Fruit fly (Drosophila melanogaster) whole organism, embryonic: Measurements from ENCODE around the gene SMC1.

Experiments
- Bgb ChIP-seq: fragments of 200-800 bp; sonication (Bioruptor generic); IDR thresholded peaks from 2 replicates; pipeline ENCODE4 v1.3.6; 2022; ENCODE audit warnings: missing biosample characterization, missing genetic modification characterization; ENCODE audit not compliant: partially characterized antibody
- CG11398 ChIP-seq: fragments of 200-800 bp; sonication (Bioruptor generic); optimal IDR thresholded peaks from 2 replicates; lab custom pipeline; 2016; ENCODE audit warnings: missing biosample characterization, missing genetic modification characterization
- CG11456 ChIP-seq: fragments of 200-800 bp; sonication (Bioruptor generic); IDR thresholded peaks from 3 replicates; pipeline ENCODE4 v1.3.6; 2022; ENCODE audit warnings: missing biosample characterization, missing genetic modification characterization
- CG12299 ChIP-seq: fragments of 200-800 bp; sonication (Bioruptor generic); optimal IDR thresholded peaks from 2 replicates; lab custom pipeline; 2018; ENCODE audit warnings: missing biosample characterization, mild to moderate bottlenecking, missing genetic modification characterization
- CG12659 ChIP-seq: fragments of 200-800 bp; sonication (Bioruptor generic); optimal IDR thresholded peaks from 3 replicates; lab custom pipeline; 2017; ENCODE audit warnings: mild to moderate bottlenecking, missing biosample characterization, missing genetic modification reagents, missing genetic modification characterization
- CG13775 ChIP-seq: fragments of 200-800 bp; sonication (Bioruptor generic); optimal IDR thresholded peaks from 3 replicates; lab custom pipeline; 2017; ENCODE audit warnings: missing biosample characterization, mild to moderate bottlenecking, missing genetic modification characterization
- CG14014 ChIP-seq: fragments of 200-800 bp; sonication (Bioruptor generic); IDR thresholded peaks from 2 replicates; pipeline ENCODE4 v1.3.6; 2022; ENCODE audit warnings: missing biosample characterization, missing genetic modification characterization
- CG14050 ChIP-seq: fragments of 200-800 bp; sonication (Bioruptor generic); IDR thresholded peaks from 3 replicates; pipeline ENCODE4 v1.3.6; 2022; ENCODE audit warnings: missing biosample characterization, missing genetic modification characterization
- CG14667 ChIP-seq: fragments of 200-800 bp; sonication (Bioruptor generic); IDR thresholded peaks from 2 replicates; pipeline ENCODE4 v1.3.6; 2022; ENCODE audit warnings: missing biosample characterization, missing genetic modification characterization
- CG14860 ChIP-seq: fragments of 200-800 bp; sonication (Bioruptor generic); IDR thresholded peaks from 3 replicates; pipeline ENCODE4 v1.3.6; 2022; ENCODE audit warnings: missing biosample characterization, missing genetic modification characterization; ENCODE audit not compliant: partially characterized antibody
- CG1602 ChIP-seq: fragments of 200-800 bp; sonication (Bioruptor generic); optimal IDR thresholded peaks from 3 replicates; lab custom pipeline; 2016; ENCODE audit warnings: missing biosample characterization, missing genetic modification characterization
- CG17186 ChIP-seq: fragments of 200-800 bp; sonication (Bioruptor generic); optimal IDR thresholded peaks from 3 replicates; lab custom pipeline; 2017; ENCODE audit warnings: missing biosample characterization, missing genetic modification reagents, missing genetic modification characterization
- CG17359 ChIP-seq: fragments of 200-800 bp; sonication (Bioruptor generic); optimal IDR thresholded peaks from 3 replicates; lab custom pipeline; 2018; ENCODE audit warnings: missing biosample characterization, mild to moderate bottlenecking, missing genetic modification characterization, moderate library complexity
- CG18476 ChIP-seq: fragments of 200-800 bp; sonication (Bioruptor generic); optimal IDR thresholded peaks from 2 replicates; lab custom pipeline; 2016; ENCODE audit warnings: missing biosample characterization, mild to moderate bottlenecking, missing genetic modification characterization
- CG3065 ChIP-seq: fragments of 200-800 bp; sonication (Bioruptor generic); optimal IDR thresholded peaks from 2 replicates; lab custom pipeline; 2016; ENCODE audit warnings: missing biosample characterization, missing genetic modification characterization
- CG3838 ChIP-seq: fragments of 200-800 bp; sonication (Bioruptor generic); optimal IDR thresholded peaks from 3 replicates; lab custom pipeline; 2016; ENCODE audit warnings: missing biosample characterization, missing genetic modification characterization
- CG7372 ChIP-seq: fragments of 200-800 bp; sonication (Bioruptor generic); IDR thresholded peaks from 2 replicates; pipeline ENCODE4 v1.3.6; 2022; ENCODE audit warnings: missing biosample characterization, missing genetic modification characterization
- CG7745 ChIP-seq: fragments of 200-800 bp; sonication (Bioruptor generic); optimal IDR thresholded peaks from 2 replicates; lab custom pipeline; 2018; ENCODE audit warnings: missing biosample characterization, mild to moderate bottlenecking, missing genetic modification characterization, moderate library complexity
- CG8924 ChIP-seq: fragments of 200-800 bp; optimal IDR thresholded peaks from 3 replicates; lab custom pipeline; 2019; ENCODE audit warnings: missing biosample characterization, mild to moderate bottlenecking, missing genetic modification characterization, moderate library complexity
- Camta ChIP-seq: fragments of 200-800 bp; sonication (Bioruptor generic); optimal IDR thresholded peaks from 2 replicates; lab custom pipeline; 2016; ENCODE audit warnings: missing biosample characterization, missing genetic modification characterization
- Deaf1 ChIP-seq: fragments of 200-800 bp; optimal IDR thresholded peaks from 3 replicates; lab custom pipeline; 2019; ENCODE audit warnings: missing biosample characterization, mild to moderate bottlenecking, missing genetic modification characterization, moderate library complexity
- Drgx ChIP-seq: fragments of 200-800 bp; sonication (Bioruptor generic); IDR thresholded peaks from 2 replicates; pipeline ENCODE4 v1.3.6; 2022; ENCODE audit warnings: missing biosample characterization, missing genetic modification characterization
- Elba2 ChIP-seq: fragments of 200-800 bp; sonication (Bioruptor generic); optimal IDR thresholded peaks from 3 replicates; lab custom pipeline; 2016; ENCODE audit warnings: missing biosample characterization, missing genetic modification characterization
- Ets65A ChIP-seq: fragments of 200-800 bp; sonication (Bioruptor generic); peaks from one replicate; lab custom pipeline; 2016; ENCODE audit warnings: missing biosample characterization, missing genetic modification characterization
- Hr3 ChIP-seq: fragments of 200-800 bp; sonication (Bioruptor generic); optimal IDR thresholded peaks from 3 replicates; lab custom pipeline; 2016; ENCODE audit warnings: missing biosample characterization, missing genetic modification characterization
- MTF-1 ChIP-seq: fragments of 200-800 bp; sonication (Bioruptor generic); optimal IDR thresholded peaks from 2 replicates; lab custom pipeline; 2018; ENCODE audit warnings: missing biosample characterization, mild to moderate bottlenecking, missing genetic modification characterization, borderline replicate concordance
- Max ChIP-seq: fragments of 200-800 bp; sonication (Bioruptor generic); optimal IDR thresholded peaks from 2 replicates; lab custom pipeline; 2016; ENCODE audit warnings: missing biosample characterization, mild to moderate bottlenecking, missing genetic modification characterization
- Optix ChIP-seq: fragments of 200-800 bp; sonication (Bioruptor generic); IDR thresholded peaks from 3 replicates; pipeline ENCODE4 v1.3.6; 2022; ENCODE audit warnings: missing biosample characterization, missing genetic modification characterization
- Pdp1 ChIP-seq, 2 experiments: fragments of 200-800 bp; sonication (Bioruptor generic); optimal IDR thresholded peaks; 3 replicates each; lab custom pipeline; 2016; ENCODE audit warnings: missing biosample characterization in 2 of 2, missing genetic modification characterization in 2 of 2, mild to moderate bottlenecking in 1 of 2, moderate library complexity in 1 of 2
- Scr ChIP-seq: fragments of 200-800 bp; sonication (Bioruptor generic); IDR thresholded peaks from 2 replicates; pipeline ENCODE4 v1.3.6; 2022; ENCODE audit warnings: missing biosample characterization, missing genetic modification characterization; ENCODE audit not compliant: partially characterized antibody
- Six4 ChIP-seq: fragments of 200-800 bp; sonication (Bioruptor generic); optimal IDR thresholded peaks from 2 replicates; lab custom pipeline; 2016; ENCODE audit warnings: missing biosample characterization, missing genetic modification characterization
- TFAM ChIP-seq: fragments of 200-800 bp; sonication (Bioruptor generic); optimal IDR thresholded peaks from 2 replicates; lab custom pipeline; 2017; ENCODE audit warnings: missing biosample characterization, missing genetic modification characterization, inconsistent platforms
- Trl ChIP-seq, 3 experiments: fragments of >200 bp in 2 of 3; fragments of 200-800 bp in 1 of 3; sonication (Bioruptor generic) in 1 of 3; optimal IDR thresholded peaks; 2 replicates in 1 of 3; 3 replicates in 2 of 3; lab custom pipeline; 2016 to 2017; ENCODE audit warnings: missing biosample characterization in 1 of 3, missing genetic modification characterization in 1 of 3
- Usf ChIP-seq: fragments of 200-800 bp; sonication (Bioruptor generic); optimal IDR thresholded peaks from 2 replicates; lab custom pipeline; 2017; ENCODE audit warnings: missing genotype, missing biosample characterization, missing genetic modification characterization
- ara ChIP-seq: fragments of 200-800 bp; sonication (Bioruptor generic); IDR thresholded peaks from 2 replicates; pipeline ENCODE4 v1.3.6; 2022; ENCODE audit warnings: missing biosample characterization, missing genetic modification characterization
- bcd ChIP-seq: fragments of 200-800 bp; sonication (Bioruptor generic); optimal IDR thresholded peaks from 2 replicates; lab custom pipeline; 2017; ENCODE audit warnings: missing biosample characterization, mild to moderate bottlenecking, missing genetic modification characterization
- bsh ChIP-seq, 2 experiments: fragments of 200-800 bp; sonication (Bioruptor generic); optimal IDR thresholded peaks; 2 replicates each; lab custom pipeline; 2017 to 2018; ENCODE audit warnings: mild to moderate bottlenecking in 2 of 2, missing biosample characterization in 2 of 2, missing genetic modification characterization in 2 of 2, moderate library complexity in 1 of 2
- dpn ChIP-seq, 2 experiments: fragments of 200-800 bp; sonication (Bioruptor generic); optimal IDR thresholded peaks; 3 replicates each; lab custom pipeline; 2016; ENCODE audit warnings: missing biosample characterization in 2 of 2, missing genetic modification characterization in 2 of 2
- ftz-f1 ChIP-seq: fragments of 200-800 bp; sonication (Bioruptor generic); optimal IDR thresholded peaks from 2 replicates; lab custom pipeline; 2016; ENCODE audit warnings: missing biosample characterization, missing genetic modification characterization
- gce ChIP-seq: fragments of 200-800 bp; sonication (Bioruptor generic); IDR thresholded peaks from 3 replicates; pipeline ENCODE4 v1.3.6; 2022; ENCODE audit warnings: missing biosample characterization, missing genetic modification characterization
- gsb ChIP-seq: fragments of 200-800 bp; sonication (Bioruptor generic); IDR thresholded peaks from 2 replicates; pipeline ENCODE4 v1.3.6; 2022; ENCODE audit warnings: missing biosample characterization, missing genetic modification characterization
- jing ChIP-seq: fragments of 200-800 bp; sonication (Bioruptor generic); optimal IDR thresholded peaks from 2 replicates; lab custom pipeline; 2018; ENCODE audit warnings: missing biosample characterization, mild to moderate bottlenecking, missing genetic modification characterization
- jumu ChIP-seq: fragments of 200-800 bp; sonication (Bioruptor generic); optimal IDR thresholded peaks from 3 replicates; lab custom pipeline; 2016; ENCODE audit warnings: missing biosample characterization, missing genetic modification characterization
- lilli ChIP-seq: fragments of 200-800 bp; sonication (Bioruptor generic); optimal IDR thresholded peaks from 3 replicates; lab custom pipeline; 2016; ENCODE audit warnings: missing biosample characterization, missing genetic modification characterization
- p53 ChIP-seq: fragments of 200-800 bp; sonication (Bioruptor generic); optimal IDR thresholded peaks from 2 replicates; lab custom pipeline; 2016; ENCODE audit warnings: missing biosample characterization, missing genetic modification characterization
- pan ChIP-seq, 4 experiments: fragments of >200 bp in 3 of 4; fragments of 200-800 bp in 1 of 4; sonication (Bioruptor generic) in 1 of 4; optimal IDR thresholded peaks in 3 of 4; IDR thresholded peaks in 1 of 4; 2 replicates each; pipeline versions ENCODE4 v1.3.6 to Lab custom; 2017 to 2022; ENCODE audit warnings: missing biosample characterization in 2 of 4, missing genetic modification characterization in 2 of 4, mixed read lengths in 1 of 4
- psq ChIP-seq: fragments of 200-800 bp; sonication (Bioruptor generic); optimal IDR thresholded peaks from 2 replicates; lab custom pipeline; 2017; ENCODE audit warnings: missing biosample characterization, missing genetic modification characterization
- shn ChIP-seq: fragments of 200-800 bp; sonication (Bioruptor generic); optimal IDR thresholded peaks from 3 replicates; lab custom pipeline; 2016; ENCODE audit warnings: missing biosample characterization, missing genetic modification characterization
- sna ChIP-seq: fragments of 200-800 bp; sonication (Bioruptor generic); IDR thresholded peaks from 2 replicates; pipeline ENCODE4 v1.3.6; 2022; ENCODE audit warnings: missing biosample characterization, missing genetic modification characterization; ENCODE audit not compliant: partially characterized antibody
- wek ChIP-seq: fragments of 200-800 bp; sonication (Bioruptor generic); optimal IDR thresholded peaks from 3 replicates; lab custom pipeline; 2018; ENCODE audit warnings: missing biosample characterization, mild to moderate bottlenecking, missing genetic modification characterization, moderate library complexity

Gene SMC1

DNA sequence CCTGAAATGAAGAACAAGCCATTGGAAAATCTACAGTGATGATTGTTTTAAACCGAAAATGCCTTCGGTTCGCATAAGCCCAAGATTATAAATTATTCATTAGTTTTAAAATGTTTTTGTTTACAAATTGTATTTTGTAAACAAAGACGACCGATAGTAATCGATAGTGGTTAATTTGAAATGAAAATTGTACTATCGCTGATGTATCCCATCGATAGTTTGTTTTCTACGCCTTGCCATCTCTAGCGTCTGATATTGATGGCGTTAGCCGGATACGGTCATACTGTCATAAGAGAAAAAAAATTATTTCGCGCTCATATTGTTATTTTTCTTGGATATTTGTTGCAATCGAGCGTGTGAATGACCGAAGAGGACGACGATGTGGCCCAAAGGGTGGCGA is at the start of gene SMC1 (continued):
- TF ChIP-seq CG18476 (GFP tag; lab: Kevin White, UChicago) (no peak), Deaf1 (tag; lab: Kevin White, UChicago) (no peak), CG11456 (GFP tag; lab: Robert Waterston, UW) (no peak), gce (no peak), Pdp1 (GFP tag; optimal IDR thresholded peaks at IDR 0.05; lab: Kevin White, UChicago) (peak in 1 of 2 experiments; percentile 23), sna (GFP tag; lab: Robert Waterston, UW) (peak; percentile 99), TFAM (GFP tag; lab: Kevin White, UChicago) (no peak), CG17359 (tag; lab: Kevin White, UChicago) (no peak), CG14050 (no peak), pan (optimal IDR thresholded peaks at IDR 0.05; lab: Kevin White, UChicago) (no peak), pan (GFP tag; optimal IDR thresholded peaks at IDR 0.05 in 1 of 2, IDR thresholded peaks at IDR 0.05 in 1 of 2) (peak in 1 of 2 experiments; percentile 44), CG12659 (GFP tag; lab: Kevin White, UChicago) (peak; percentile 83), gsb (GFP tag; lab: Robert Waterston, UW) (no peak), CG3838 (GFP tag; lab: Kevin White, UChicago) (no peak), CG14014 (no peak; the same call in 1 of the 2 replicates), p53 (GFP tag; lab: Kevin White, UChicago) (peak; percentile 46), CG13775 (peak; percentile 18), dpn (GFP tag; optimal IDR thresholded peaks at IDR 0.05; lab: Kevin White, UChicago) (peak; percentile 43 to 61), bcd (GFP tag; lab: Kevin White, UChicago) (no peak), jumu (peak; percentile 64), CG12299 (tag; lab: Kevin White, UChicago) (no peak), ara (GFP tag; lab: Robert Waterston, UW) (no peak), lilli (GFP tag; lab: Kevin White, UChicago) (peak; percentile 56), Usf (GFP tag; lab: Kevin White, UChicago) (no peak), psq (no peak), wek (peak; percentile 18), CG17186 (GFP tag; lab: Kevin White, UChicago) (peak; percentile 47), CG11398 (GFP tag; lab: Kevin White, UChicago) (no peak), Max (GFP tag; lab: Kevin White, UChicago) (peak; percentile 34), Six4 (no peak), Drgx (GFP tag; lab: Robert Waterston, UW) (no peak), Optix (no peak), Scr (GFP tag; lab: Robert Waterston, UW) (peak; percentile 99), Camta (GFP tag; lab: Kevin White, UChicago) (no peak), CG7745 (tag; lab: Kevin White, UChicago) (no peak), CG8924 (tag; lab: Kevin White, UChicago) (peak; percentile 55), CG3065 (GFP tag; lab: Kevin White, UChicago) (no peak), bsh (GFP tag; optimal IDR thresholded peaks at IDR 0.05; lab: Kevin White, UChicago) (no peak), Trl (optimal IDR thresholded peaks at IDR 0.05; lab: Kevin White, UChicago) (no peak), Trl (GFP tag; optimal IDR thresholded peaks at IDR 0.05; lab: Kevin White, UChicago) (peak; percentile 39), ftz-f1 (GFP tag; lab: Kevin White, UChicago) (peak; percentile 12), Bgb (GFP tag; lab: Robert Waterston, UW) (peak; percentile 100), Ets65A (GFP tag; lab: Kevin White, UChicago) (peak; percentile 35), MTF-1 (GFP tag; lab: Kevin White, UChicago) (no peak), CG14860 (peak; percentile 99), Elba2 (GFP tag; lab: Kevin White, UChicago) (no peak), CG7372 (peak; percentile 33; the same call in 1 of the 2 replicates), jing (no peak), CG14667 (GFP tag; lab: Robert Waterston, UW) (no peak), shn (GFP tag; lab: Kevin White, UChicago) (peak; percentile 35), CG1602 (GFP tag; lab: Kevin White, UChicago) (no peak), Hr3 (GFP tag; lab: Kevin White, UChicago) (no peak)
